Worm (Caenorhabditis elegans) whole organism, young adult: ENCODE data around the gene F40F9.3.
A peak's percentile ranks its signal among the peaks of the same experiment; 100 is the strongest.

Experiments
- F23B12.7 ChIP-seq: sonication (generic microtip); optimal IDR thresholded peaks from 2 replicates; lab custom pipeline; 2017; ENCODE audit warnings: missing genetic modification characterization, mild to moderate bottlenecking, missing compliant biosample characterization, antibody characterized with exemption, moderate library complexity; ENCODE audit not compliant: insufficient read depth
- F33H1.4 ChIP-seq: fragments of 200-800 bp; sonication (Bioruptor generic); IDR thresholded peaks from 2 replicates; pipeline ENCODE4 v1.3.6; 2022; ENCODE audit warnings: missing genetic modification reagents, missing genetic modification characterization, missing compliant biosample characterization
- F57C9.4 ChIP-seq: sonication (generic microtip); optimal IDR thresholded peaks from 2 replicates; lab custom pipeline; 2017; ENCODE audit warnings: mild to moderate bottlenecking, missing genetic modification characterization, missing compliant biosample characterization
- K12H6.12 ChIP-seq: fragments of 200-800 bp; sonication (Bioruptor generic); optimal IDR thresholded peaks from 2 replicates; lab custom pipeline; 2018; ENCODE audit warnings: mild to moderate bottlenecking, missing genetic modification characterization, missing compliant biosample characterization
- Y67H2A.10 ChIP-seq: fragments of 200-800 bp; sonication (Bioruptor generic); conservative IDR thresholded peaks from 2 replicates; pipeline ENCODE4 v1.3.6; 2022; ENCODE audit warnings: missing genetic modification reagents, missing genetic modification characterization, missing compliant biosample characterization
- akir-1 ChIP-seq: fragments of 200-800 bp; sonication (Bioruptor generic); optimal IDR thresholded peaks from 2 replicates; lab custom pipeline; 2018; ENCODE audit warnings: mild to moderate bottlenecking, missing genetic modification characterization, moderate library complexity, missing compliant biosample characterization
- ama-1 ChIP-seq, 3 experiments: fragments of 150-350 bp in 1 of 3; sonication (generic microtip) in 2 of 3; optimal IDR thresholded peaks; 2 replicates each; lab custom pipeline; 2014 to 2018; ENCODE audit warnings: missing biosample characterization in 2 of 3, missing genetic modification characterization in 2 of 3, missing genetic modification reagents in 2 of 3
- bed-1 ChIP-seq: fragments of 200-800 bp; sonication (Bioruptor generic); IDR thresholded peaks from 2 replicates; pipeline ENCODE4 v1.3.6; 2022; ENCODE audit warnings: missing genetic modification reagents, missing genetic modification characterization, missing compliant biosample characterization
- ccch-3 ChIP-seq: fragments of 200-800 bp; sonication (Bioruptor generic); optimal IDR thresholded peaks from 2 replicates; lab custom pipeline; 2018; ENCODE audit warnings: mild to moderate bottlenecking, missing genetic modification characterization, missing compliant biosample characterization
- cebp-1 ChIP-seq, 2 experiments: fragments of 200-800 bp in 1 of 2; sonication (Bioruptor generic) in 1 of 2; sonication (generic microtip) in 1 of 2; IDR thresholded peaks in 1 of 2; optimal IDR thresholded peaks in 1 of 2; 2 replicates each; pipeline versions ENCODE4 v1.3.6 to Lab custom; 2017 to 2022; ENCODE audit warnings: missing compliant biosample characterization in 2 of 2, missing genetic modification characterization in 2 of 2, mild to moderate bottlenecking in 1 of 2, missing genetic modification reagents in 1 of 2, moderate library complexity in 1 of 2
- ceh-79 ChIP-seq: sonication (generic microtip); optimal IDR thresholded peaks from 2 replicates; lab custom pipeline; 2017; ENCODE audit warnings: mild to moderate bottlenecking, missing genetic modification characterization, missing compliant biosample characterization
- ceh-91 ChIP-seq: fragments of 200-800 bp; sonication (Bioruptor generic); IDR thresholded peaks from 2 replicates; pipeline ENCODE4 v1.3.6; 2022; ENCODE audit warnings: missing genetic modification reagents, missing genetic modification characterization, missing compliant biosample characterization
- chd-7 ChIP-seq: sonication (generic microtip); optimal IDR thresholded peaks from 2 replicates; lab custom pipeline; 2016; ENCODE audit warnings: mild to moderate bottlenecking, missing genetic modification characterization, moderate library complexity, missing compliant biosample characterization
- dpl-1 ChIP-seq: fragments of 150-350 bp; optimal IDR thresholded peaks from 2 replicates; lab custom pipeline; 2014; ENCODE audit warnings: missing biosample characterization, missing genetic modification reagents, missing genetic modification characterization
- efl-1 ChIP-seq: fragments of 150-350 bp; optimal IDR thresholded peaks from 2 replicates; lab custom pipeline; 2014; ENCODE audit warnings: missing biosample characterization, missing genetic modification reagents, missing genetic modification characterization
- egl-18 ChIP-seq: fragments of 200-800 bp; sonication (Bioruptor generic); IDR thresholded peaks from 2 replicates; pipeline ENCODE4 v1.3.6; 2022; ENCODE audit warnings: missing genetic modification reagents, missing genetic modification characterization, missing compliant biosample characterization
- ekl-4 ChIP-seq: fragments of 200-800 bp; sonication (Bioruptor generic); IDR thresholded peaks from 2 replicates; pipeline ENCODE4 v1.3.6; 2022; ENCODE audit warnings: missing genetic modification reagents, missing genetic modification characterization, missing compliant biosample characterization
- hmg-1.2 ChIP-seq: fragments of 200-800 bp; sonication (Bioruptor generic); IDR thresholded peaks from 2 replicates; pipeline ENCODE4 v1.3.6; 2022; ENCODE audit warnings: missing genetic modification reagents, missing genetic modification characterization, missing compliant biosample characterization
- hmg-20 ChIP-seq: fragments of 200-800 bp; sonication (Bioruptor generic); IDR thresholded peaks from 2 replicates; pipeline ENCODE4 v1.3.6; 2022; ENCODE audit warnings: missing genetic modification reagents, missing genetic modification characterization, missing compliant biosample characterization
- hrde-1 ChIP-seq: sonication (generic microtip); optimal IDR thresholded peaks from 2 replicates; lab custom pipeline; 2016; ENCODE audit warnings: missing genetic modification characterization, mild to moderate bottlenecking, missing compliant biosample characterization, moderate library complexity, missing genotype, missing genetic modification reagents, borderline replicate concordance
- lin-40 ChIP-seq: sonication (generic microtip); optimal IDR thresholded peaks from 2 replicates; lab custom pipeline; 2016; ENCODE audit warnings: missing genetic modification characterization, mild to moderate bottlenecking, missing compliant biosample characterization, missing genotype, missing genetic modification reagents
- lin-54 ChIP-seq: fragments of 200-800 bp; sonication (Bioruptor generic); optimal IDR thresholded peaks from 2 replicates; lab custom pipeline; 2018; ENCODE audit warnings: mild to moderate bottlenecking, missing genetic modification characterization, missing compliant biosample characterization
- lsl-1 ChIP-seq: fragments of 200-800 bp; sonication (Bioruptor generic); optimal IDR thresholded peaks from 2 replicates; lab custom pipeline; 2018; ENCODE audit warnings: mild to moderate bottlenecking, missing genetic modification characterization, moderate library complexity, missing compliant biosample characterization
- lsy-27 ChIP-seq: sonication (generic microtip); optimal IDR thresholded peaks from 2 replicates; lab custom pipeline; 2017; ENCODE audit warnings: missing genetic modification characterization, mild to moderate bottlenecking, missing compliant biosample characterization, antibody characterized with exemption, missing genotype, borderline replicate concordance; ENCODE audit not compliant: insufficient read depth
- madf-6 ChIP-seq: fragments of 200-800 bp; sonication (Bioruptor generic); IDR thresholded peaks from 2 replicates; pipeline ENCODE4 v1.3.6; 2022; ENCODE audit warnings: missing genetic modification reagents, missing genetic modification characterization, missing compliant biosample characterization
- madf-8 ChIP-seq: fragments of 200-800 bp; sonication (Bioruptor generic); conservative IDR thresholded peaks from 2 replicates; pipeline ENCODE4 v1.3.6; 2022; ENCODE audit warnings: missing genetic modification reagents, missing genetic modification characterization, missing compliant biosample characterization
- mcd-1 ChIP-seq: fragments of 200-800 bp; sonication (Bioruptor generic); IDR thresholded peaks from 2 replicates; pipeline ENCODE4 v1.3.6; 2022; ENCODE audit warnings: missing genetic modification reagents, missing genetic modification characterization, missing compliant biosample characterization
- mxl-1 ChIP-seq: sonication (generic microtip); optimal IDR thresholded peaks from 2 replicates; lab custom pipeline; 2016; ENCODE audit warnings: missing genetic modification characterization, missing compliant biosample characterization
- repo-1 ChIP-seq: sonication (generic microtip); optimal IDR thresholded peaks from 2 replicates; lab custom pipeline; 2017; ENCODE audit warnings: mild to moderate bottlenecking, missing genetic modification characterization, missing compliant biosample characterization
- rpc-1 ChIP-seq, 2 experiments: fragments of 150-350 bp in 1 of 2; sonication (generic microtip) in 1 of 2; optimal IDR thresholded peaks; 2 replicates each; lab custom pipeline; 2014 to 2018; ENCODE audit warnings: missing biosample characterization in 1 of 2, missing genetic modification characterization in 1 of 2, missing genetic modification reagents in 1 of 2, missing genotype in 1 of 2
- tbx-9 ChIP-seq: sonication (generic microtip); optimal IDR thresholded peaks from 2 replicates; lab custom pipeline; 2016; ENCODE audit warnings: borderline replicate concordance, missing genetic modification characterization, inconsistent platforms, missing compliant biosample characterization
- tlf-1 ChIP-seq: fragments of 200-800 bp; sonication (Bioruptor generic); optimal IDR thresholded peaks from 2 replicates; lab custom pipeline; 2018; ENCODE audit warnings: mild to moderate bottlenecking, missing genetic modification characterization, missing compliant biosample characterization
- unc-130 ChIP-seq: sonication (generic microtip); optimal IDR thresholded peaks from 2 replicates; lab custom pipeline; 2016; ENCODE audit warnings: missing genetic modification reagents, missing genetic modification characterization, missing compliant biosample characterization
- unc-62 ChIP-seq: fragments of 150-350 bp; optimal IDR thresholded peaks from 2 replicates; lab custom pipeline; 2014; ENCODE audit warnings: missing biosample characterization, missing genetic modification reagents, missing genetic modification characterization
- xnd-1 ChIP-seq: sonication (generic microtip); optimal IDR thresholded peaks from 2 replicates; lab custom pipeline; 2016; ENCODE audit warnings: missing genotype, missing genetic modification reagents, missing genetic modification characterization, missing compliant biosample characterization
- ztf-18 ChIP-seq: sonication (generic microtip); optimal IDR thresholded peaks from 2 replicates; lab custom pipeline; 2016; ENCODE audit warnings: missing genotype, mild to moderate bottlenecking, missing genetic modification characterization, missing compliant biosample characterization

The F40F9.3 gene

DNA sequence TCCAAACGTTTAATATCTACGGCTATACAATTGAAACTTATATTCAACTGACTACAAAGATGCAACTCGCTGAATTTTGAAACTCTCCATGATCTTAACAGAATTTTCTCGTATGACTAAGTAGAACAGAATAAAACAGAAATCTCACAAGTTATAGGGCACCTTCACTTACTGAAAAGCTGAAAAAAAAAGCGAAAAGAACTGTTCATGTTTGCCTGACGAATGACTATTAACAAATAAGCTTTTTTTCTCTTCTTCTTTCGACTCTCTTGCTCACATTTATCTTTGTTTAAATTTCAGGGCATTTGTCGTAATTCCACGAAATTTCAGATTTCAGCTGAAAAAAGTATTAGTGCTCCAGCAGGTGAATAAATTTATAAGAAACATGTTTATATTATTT is 12.3 kb upstream of the F40F9.3 start, which contains the start of gene xbx-6:
Gene xbx-6 (plus strand): TSS at position 301 of the 400 bp plus-strand sequence.
- TF ChIP-seq rpc-1 (optimal IDR thresholded peaks at IDR 0.05; lab: Kevin White, UChicago) (no peak), rpc-1 (tag; optimal IDR thresholded peaks at IDR 0.05; lab: Kevin White, UChicago) (no peak), ceh-91 (GFP tag; lab: Robert Waterston, UW) (no peak), ztf-18 (tag; lab: Kevin White, UChicago) (no peak), egl-18 (GFP tag; lab: Robert Waterston, UW) (no peak), mcd-1 (GFP tag; lab: Robert Waterston, UW) (no peak), lsy-27 (tag; lab: Kevin White, UChicago) (no peak)

DNA sequence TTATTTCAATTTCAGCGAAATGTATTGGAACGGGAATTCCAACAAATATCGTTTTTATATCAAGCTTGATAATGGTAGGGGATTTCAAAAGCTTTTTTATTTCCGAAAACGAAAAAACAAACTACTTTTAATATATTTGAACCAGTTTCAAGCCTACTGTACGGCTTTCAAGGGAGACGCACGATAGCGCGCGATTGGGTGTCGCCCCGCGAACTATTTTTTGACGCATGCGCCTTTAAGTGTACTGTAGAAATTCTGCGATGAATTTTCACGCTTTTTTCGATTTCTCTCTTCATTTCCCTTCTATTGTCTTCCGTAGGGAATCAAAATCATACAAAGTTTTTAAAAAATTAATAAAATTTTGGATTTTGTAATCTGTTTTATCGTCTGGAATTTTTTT is 11.5 kb upstream of the F40F9.3 start:
- TF ChIP-seq ekl-4 (GFP tag; lab: Robert Waterston, UW) (no peak), unc-62 (GFP tag; lab: Kevin White, UChicago) (no peak), bed-1 (GFP tag; lab: Robert Waterston, UW) (no peak), ccch-3 (no peak), tbx-9 (tag; lab: Kevin White, UChicago) (no peak), madf-8 (GFP tag; lab: Robert Waterston, UW) (peak; percentile 44), tlf-1 (GFP tag; lab: Kevin White, UChicago) (no peak), rpc-1 (optimal IDR thresholded peaks at IDR 0.05; lab: Kevin White, UChicago) (no peak), rpc-1 (tag; optimal IDR thresholded peaks at IDR 0.05; lab: Kevin White, UChicago) (no peak), madf-6 (peak; percentile 83), F33H1.4 (GFP tag; lab: Robert Waterston, UW) (peak; percentile 64), Y67H2A.10 (GFP tag; lab: Robert Waterston, UW) (no peak), mxl-1 (tag; lab: Kevin White, UChicago) (no peak), K12H6.12 (tag; lab: Kevin White, UChicago) (no peak), lsl-1 (GFP tag; lab: Kevin White, UChicago) (peak; percentile 86), lin-54 (GFP tag; lab: Kevin White, UChicago) (no peak), hmg-1.2 (GFP tag; lab: Robert Waterston, UW) (no peak), chd-7 (tag; lab: Kevin White, UChicago) (no peak), xnd-1 (tag; lab: Kevin White, UChicago) (peak; percentile 42), unc-130 (GFP tag; lab: Kevin White, UChicago) (no peak), F23B12.7 (tag; lab: Kevin White, UChicago) (no peak), cebp-1 (GFP tag; IDR thresholded peaks at IDR 0.05; lab: Robert Waterston, UW) (no peak), cebp-1 (tag; optimal IDR thresholded peaks at IDR 0.05; lab: Kevin White, UChicago) (no peak), ama-1 (optimal IDR thresholded peaks at IDR 0.05; lab: Kevin White, UChicago) (no peak), ama-1 (GFP tag; optimal IDR thresholded peaks at IDR 0.05; lab: Kevin White, UChicago) (no peak), dpl-1 (GFP tag; lab: Kevin White, UChicago) (peak; percentile 43), ceh-79 (no peak), repo-1 (no peak), F57C9.4 (no peak), hrde-1 (tag; lab: Kevin White, UChicago) (no peak), hmg-20 (GFP tag; lab: Robert Waterston, UW) (no peak), efl-1 (GFP tag; lab: Kevin White, UChicago) (peak; percentile 85), lin-40 (tag; lab: Kevin White, UChicago) (no peak), akir-1 (GFP tag; lab: Kevin White, UChicago) (no peak), ceh-91 (GFP tag; lab: Robert Waterston, UW) (peak; percentile 63)
